Fruit fly (Drosophila melanogaster) S2 (cell line): ENCODE measurements around the gene CG31259.

ENCODE experiments used
- CG8478 ChIP-seq: fragments of >200 bp; optimal IDR thresholded peaks from 2 replicates; lab custom pipeline; 2018
- CTCF ChIP-seq, 2 experiments: fragments of >200 bp; optimal IDR thresholded peaks; 2 replicates each; lab custom pipeline; 2018

DNA sequence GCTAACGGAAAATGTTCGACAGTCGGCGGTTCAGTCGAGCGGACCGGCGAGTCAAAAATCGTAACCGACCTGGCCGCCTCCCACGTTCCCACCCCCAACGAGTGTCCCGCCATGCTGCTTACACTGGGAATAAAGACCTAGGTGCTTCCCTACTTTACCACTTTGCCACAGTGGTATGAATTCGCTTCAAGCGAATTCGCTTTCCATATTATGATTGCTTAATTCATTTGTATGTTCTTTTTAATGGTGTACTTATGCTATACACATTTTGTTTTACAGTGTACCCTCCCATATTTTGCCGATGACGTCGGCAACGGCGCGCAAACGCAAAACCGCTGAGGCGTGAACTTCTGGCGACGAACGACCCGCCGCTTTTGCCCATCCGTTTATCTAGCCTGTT is 40.9 kb upstream of the CG31259 start:
- TF ChIP-seq CTCF (optimal IDR thresholded peaks at IDR 0.05; lab: Kevin White, UChicago), result no peak
- no peak for TF ChIP-seq CG8478 (lab: Kevin White, UChicago)
